Worm (Caenorhabditis elegans): ENCODE results near the gene glod-4.
A peak's percentile ranks its signal among the peaks of the same experiment; 100 is the strongest.

DNA sequence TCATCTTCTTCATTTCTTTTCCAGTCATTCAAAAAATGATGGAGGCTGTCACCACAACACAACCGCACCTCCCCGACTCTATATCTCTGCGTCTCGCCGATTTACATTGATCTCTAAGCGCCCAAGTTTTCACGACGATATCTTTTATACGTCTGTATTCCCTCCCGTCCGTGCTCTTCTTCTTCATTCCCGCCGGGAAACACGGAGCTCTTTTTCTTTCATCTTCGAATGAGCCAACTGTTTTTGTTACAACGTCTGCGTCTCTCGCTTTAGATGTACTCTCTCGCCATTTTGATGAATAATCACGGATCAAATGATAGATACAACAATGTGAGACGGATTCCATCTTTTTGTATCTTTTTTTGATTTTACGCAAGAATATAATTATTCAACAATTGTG lies 39.8 kb upstream of the glod-4 start:
- TF ChIP-seq madf-9 (GFP tag; conservative IDR thresholded peaks at IDR 0.05) (no peak), ama-1 (optimal IDR thresholded peaks at IDR 0.05) (no peak), nhr-11 (tag; optimal IDR thresholded peaks at IDR 0.05) (peak; percentile 26), daf-12 (tag; optimal IDR thresholded peaks at IDR 0.05) (no peak), F44E2.7 (GFP tag; IDR thresholded peaks at IDR 0.05) (no peak), Y5F2A.4 (GFP tag; optimal IDR thresholded peaks at IDR 0.05) (no peak), daf-16 (GFP tag; optimal IDR thresholded peaks at IDR 0.05) (peak in 1 of 2 experiments; percentile 26), daf-16 (tag; optimal IDR thresholded peaks at IDR 0.05) (no peak), Y48G9A.11 (GFP tag; IDR thresholded peaks at IDR 0.05) (no peak), nhr-237 (tag; optimal IDR thresholded peaks at IDR 0.05) (no peak), ZK337.2 (GFP tag; IDR thresholded peaks at IDR 0.05) (no peak), aly-2 (tag; optimal IDR thresholded peaks at IDR 0.05) (no peak), duxl-1 (tag; optimal IDR thresholded peaks at IDR 0.05; ENCODE audit: poor library complexity) (no peak), nhr-76 (tag; optimal IDR thresholded peaks at IDR 0.05) (no peak), aha-1 (tag) (no peak)
